Worm (Caenorhabditis elegans) whole organism, midembryonic: ENCODE results near the gene B0250.18.

Experiments used
- T22C8.4 ChIP-seq: fragments of 200-800 bp; sonication (Bioruptor generic); IDR thresholded peaks from 2 replicates; pipeline ENCODE4 v1.3.6; 2022; ENCODE audit warnings: missing genetic modification characterization, missing compliant biosample characterization
- cog-1 ChIP-seq: sonication (generic microtip); optimal IDR thresholded peaks from 2 replicates; lab custom pipeline; 2016; ENCODE audit warnings: missing genetic modification characterization, missing compliant biosample characterization
- flt-1 ChIP-seq: fragments of 200-800 bp; sonication (Bioruptor generic); IDR thresholded peaks from 2 replicates; pipeline ENCODE4 v1.3.6; 2022; ENCODE audit warnings: missing genetic modification characterization, missing compliant biosample characterization
- klf-2 ChIP-seq: fragments of 200-800 bp; sonication (Bioruptor generic); conservative IDR thresholded peaks from 2 replicates; pipeline ENCODE4 v1.3.6; 2022; ENCODE audit warnings: missing genetic modification reagents, missing genetic modification characterization, missing compliant biosample characterization
- med-1 ChIP-seq: sonication (generic microtip); optimal IDR thresholded peaks from 2 replicates; lab custom pipeline; 2017; ENCODE audit warnings: missing genetic modification characterization, mild to moderate bottlenecking, missing compliant biosample characterization, antibody characterized with exemption, missing genetic modification reagents; ENCODE audit not compliant: insufficient read depth
- ref-1 ChIP-seq: fragments of 200-800 bp; sonication (Bioruptor generic); conservative IDR thresholded peaks from 2 replicates; pipeline ENCODE4 v1.3.6; 2022; ENCODE audit warnings: missing genetic modification reagents, missing genetic modification characterization, missing compliant biosample characterization
- tab-1 ChIP-seq: fragments of 200-800 bp; sonication (Bioruptor generic); IDR thresholded peaks from 2 replicates; pipeline ENCODE4 v1.3.6; 2022; ENCODE audit warnings: missing genetic modification characterization, missing compliant biosample characterization
- ztf-23 ChIP-seq: fragments of 200-800 bp; sonication (Bioruptor generic); IDR thresholded peaks from 2 replicates; pipeline ENCODE4 v1.3.6; 2022; ENCODE audit warnings: missing genetic modification reagents, missing genetic modification characterization, missing compliant biosample characterization
- ztf-29 ChIP-seq: fragments of 200-800 bp; sonication (Bioruptor generic); IDR thresholded peaks from 2 replicates; pipeline ENCODE4 v1.3.6; 2022; ENCODE audit warnings: missing genetic modification reagents, missing genetic modification characterization, missing compliant biosample characterization

B0250.18 gene

ce11 chrV:20460808-20461207 is at the start of gene B0250.18:
TSS of gene B0250.18 (minus strand) at chrV:20460908.
- TF ChIP-seq tab-1 = no peak
- TF ChIP-seq ref-1 (GFP tag; lab: Robert Waterston, UW) = no peak
- no peak for TF ChIP-seq cog-1 (tag; lab: Kevin White, UChicago)
- no peak for TF ChIP-seq klf-2
- no peak for TF ChIP-seq T22C8.4
- TF ChIP-seq med-1 (GFP tag; lab: Kevin White, UChicago) = no peak
- TF ChIP-seq ztf-23 (GFP tag; lab: Robert Waterston, UW) = no peak
- no peak for TF ChIP-seq flt-1 (GFP tag; lab: Robert Waterston, UW)
- no peak for TF ChIP-seq ztf-29 (GFP tag; lab: Robert Waterston, UW)

ce11 chrV:20509427-20509826 is 48.7 kb upstream of the B0250.18 start:
- no peak for TF ChIP-seq T22C8.4
- TF ChIP-seq flt-1 (GFP tag; lab: Robert Waterston, UW) = no peak
- TF ChIP-seq ztf-23 (GFP tag; lab: Robert Waterston, UW) = no peak
- no peak for TF ChIP-seq ref-1 (GFP tag; lab: Robert Waterston, UW)
- no peak for TF ChIP-seq tab-1
- no peak for TF ChIP-seq ztf-29 (GFP tag; lab: Robert Waterston, UW)

ce11 chrV:20506542-20506941 is 45.8 kb upstream of the B0250.18 start:
- TF ChIP-seq klf-2 (no peak), med-1 (GFP tag; lab: Kevin White, UChicago) (no peak), cog-1 (tag; lab: Kevin White, UChicago) (no peak), ref-1 (GFP tag; lab: Robert Waterston, UW) (no peak), ztf-29 (GFP tag; lab: Robert Waterston, UW) (no peak), flt-1 (GFP tag; lab: Robert Waterston, UW) (no peak), T22C8.4 (no peak)

- TF ChIP-seq med-1 (GFP tag; lab: Kevin White, UChicago) (no peak), flt-1 (GFP tag; lab: Robert Waterston, UW) (no peak), cog-1 (tag; lab: Kevin White, UChicago) (no peak), tab-1 (no peak)
These were observed 44.3 kb upstream of the B0250.18 start, which contains the start of gene Y38H6C.4 for ce11 chrV:20504997-20505396. TSS of gene Y38H6C.4 (minus strand) at chrV:20505097.

ce11 chrV:20500405-20500804 is 39.7 kb upstream of the B0250.18 start, which contains the start of gene dct-14:
TSS of gene dct-14 (minus strand) at chrV:20500505.
- TF ChIP-seq med-1 (GFP tag; lab: Kevin White, UChicago) (no peak), ztf-29 (GFP tag; lab: Robert Waterston, UW) (no peak), T22C8.4 (no peak), tab-1 (no peak), flt-1 (GFP tag; lab: Robert Waterston, UW) (no peak), ztf-23 (GFP tag; lab: Robert Waterston, UW) (no peak), ref-1 (GFP tag; lab: Robert Waterston, UW) (no peak), cog-1 (tag; lab: Kevin White, UChicago) (no peak), klf-2 (no peak)

- TF ChIP-seq flt-1 (GFP tag; lab: Robert Waterston, UW) = no peak
- no peak for TF ChIP-seq tab-1
- no peak for TF ChIP-seq ref-1 (GFP tag; lab: Robert Waterston, UW)
- no peak for TF ChIP-seq med-1 (GFP tag; lab: Kevin White, UChicago)
- TF ChIP-seq cog-1 (tag; lab: Kevin White, UChicago) = no peak
- no peak for TF ChIP-seq ztf-23 (GFP tag; lab: Robert Waterston, UW)
- no peak for TF ChIP-seq ztf-29 (GFP tag; lab: Robert Waterston, UW)
- TF ChIP-seq klf-2 = no peak
- TF ChIP-seq T22C8.4 = no peak
These were observed 38.9 kb upstream of the B0250.18 start for ce11 chrV:20499642-20500041.

ce11 chrV:20498980-20499379 is 38.3 kb upstream of the B0250.18 start, which contains the start of gene dct-16:
TSS of gene dct-16 (minus strand) at chrV:20499057.
- TF ChIP-seq flt-1 (GFP tag; lab: Robert Waterston, UW) (no peak), med-1 (GFP tag; lab: Kevin White, UChicago) (no peak), ztf-29 (GFP tag; lab: Robert Waterston, UW) (no peak), T22C8.4 (no peak), ztf-23 (GFP tag; lab: Robert Waterston, UW) (no peak), cog-1 (tag; lab: Kevin White, UChicago) (no peak), tab-1 (no peak), ref-1 (GFP tag; lab: Robert Waterston, UW) (no peak), klf-2 (no peak)

- TF ChIP-seq flt-1 (GFP tag; lab: Robert Waterston, UW) = no peak
- TF ChIP-seq cog-1 (tag; lab: Kevin White, UChicago) = no peak
- TF ChIP-seq klf-2 = no peak
- no peak for TF ChIP-seq ztf-29 (GFP tag; lab: Robert Waterston, UW)
- TF ChIP-seq med-1 (GFP tag; lab: Kevin White, UChicago) = no peak
- TF ChIP-seq T22C8.4 = no peak
- no peak for TF ChIP-seq ztf-23 (GFP tag; lab: Robert Waterston, UW)
- no peak for TF ChIP-seq ref-1 (GFP tag; lab: Robert Waterston, UW)
These were observed 36.8 kb upstream of the B0250.18 start for ce11 chrV:20497537-20497936.

- TF ChIP-seq ref-1 (GFP tag; lab: Robert Waterston, UW) (no peak), ztf-23 (GFP tag; lab: Robert Waterston, UW) (0 out of 2 replicates have a peak, but pooled peaks have one; percentile 42)
These were observed 32.8 kb upstream of the B0250.18 start, which contains the start of gene B0250.5 for ce11 chrV:20493271-20494231. TSS of gene B0250.5 (plus strand) at chrV:20493924.
